Fruit fly (Drosophila melanogaster): ENCODE results near the gene meru.

The meru gene

DNA sequence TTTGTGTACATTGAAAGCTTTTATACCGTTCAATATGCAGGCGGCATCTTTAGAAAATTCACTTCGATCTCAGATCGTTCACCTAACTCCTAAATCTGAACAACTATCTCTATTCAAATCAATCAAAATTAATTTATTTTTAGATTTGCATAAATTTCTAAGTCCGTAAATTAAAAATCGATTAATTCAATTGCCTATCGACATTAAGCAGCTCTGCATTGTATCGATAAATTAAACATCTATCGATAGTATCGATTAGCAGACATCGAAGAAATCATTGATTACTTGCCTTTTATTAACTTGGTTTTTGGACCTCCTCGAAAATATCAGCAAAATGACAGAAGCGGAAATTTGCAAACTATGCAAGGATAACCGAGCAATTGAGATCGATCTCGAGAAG, 27.1 kb downstream of the meru start, which contains the start of gene CkIIalpha-i1 (continued):
- TF ChIP-seq Lhr (GFP tag; optimal IDR thresholded peaks at IDR 0.05) (peak; percentile 57), CG3726 (GFP tag; IDR thresholded peaks at IDR 0.05) (no peak), Med (GFP tag) (peak; percentile 21), ato (GFP tag; IDR thresholded peaks at IDR 0.05; ENCODE audit: partially characterized antibody) (peak; percentile 99), D19A (tag; optimal IDR thresholded peaks at IDR 0.05) (no peak), MTF-1 (GFP tag; optimal IDR thresholded peaks at IDR 0.05; ENCODE audit: borderline replicate concordance) (no peak), bbx (GFP tag; IDR thresholded peaks at IDR 0.05; ENCODE audit: partially characterized antibody) (peak; percentile 98), CG12942 (GFP tag; optimal IDR thresholded peaks at IDR 0.05) (no peak), phol (tag; optimal IDR thresholded peaks at IDR 0.05) (no peak), Opbp (GFP tag; IDR thresholded peaks at IDR 0.05; ENCODE audit: partially characterized antibody) (peak; percentile 96; the same call in 2 of the 3 replicates), pnt (GFP tag; optimal IDR thresholded peaks at IDR 0.05) (no peak), CG1647 (GFP tag; optimal IDR thresholded peaks at IDR 0.05) (no peak), tio (GFP tag; optimal IDR thresholded peaks at IDR 0.05) (no peak), hb (GFP tag; IDR thresholded peaks at IDR 0.05; ENCODE audit: partially characterized antibody) (peak; percentile 97), CG7928 (GFP tag; optimal IDR thresholded peaks at IDR 0.05) (no peak), BEAF-32 (GFP tag; optimal IDR thresholded peaks at IDR 0.05) (peak; percentile 80), CG11695 (GFP tag; IDR thresholded peaks at IDR 0.05) (0 out of 3 replicates have a peak, but pooled peaks have one; percentile 6), pho (GFP tag; optimal IDR thresholded peaks at IDR 0.05) (no peak), zen (tag; optimal IDR thresholded peaks at IDR 0.05) (peak; percentile 8), CG15601 (tag; optimal IDR thresholded peaks at IDR 0.05) (no peak), NfI (GFP tag; optimal IDR thresholded peaks at IDR 0.05) (no peak), CG16813 (GFP tag; IDR thresholded peaks at IDR 0.05; ENCODE audit: partially characterized antibody) (peak; percentile 97), CG12219 (GFP tag; optimal IDR thresholded peaks at IDR 0.05) (no peak), CG12659 (GFP tag; optimal IDR thresholded peaks at IDR 0.05) (peak; percentile 27), gce (GFP tag; IDR thresholded peaks at IDR 0.05) (no peak), MESR4 (GFP tag; optimal IDR thresholded peaks at IDR 0.05) (peak; percentile 6), B-H1 (GFP tag; IDR thresholded peaks at IDR 0.05) (no peak), CG8290 (GFP tag; optimal IDR thresholded peaks at IDR 0.05) (peak; percentile 91), CG8290 (tag; optimal IDR thresholded peaks at IDR 0.05) (peak; percentile 83 to 95), al (GFP tag; IDR thresholded peaks at IDR 0.05) (no peak), Dek (tag; optimal IDR thresholded peaks at IDR 0.05) (no peak), CG14860 (GFP tag; IDR thresholded peaks at IDR 0.05; ENCODE audit: partially characterized antibody) (peak; percentile 99), sd (tag; optimal IDR thresholded peaks at IDR 0.05) (no peak), Scr (GFP tag; IDR thresholded peaks at IDR 0.05; ENCODE audit: partially characterized antibody) (peak; percentile 94), CG8388 (GFP tag; optimal IDR thresholded peaks at IDR 0.05) (no peak), CG33213 (GFP tag; optimal IDR thresholded peaks at IDR 0.05) (peak; percentile 59), her (GFP tag; optimal IDR thresholded peaks at IDR 0.05) (no peak), luna (GFP tag; optimal IDR thresholded peaks at IDR 0.05) (no peak), CoRest (tag; optimal IDR thresholded peaks at IDR 0.05) (peak; percentile 11), Drgx (GFP tag; IDR thresholded peaks at IDR 0.05) (no peak), vnd (GFP tag; IDR thresholded peaks at IDR 0.05; ENCODE audit: partially characterized antibody) (peak; percentile 97), CG11398 (GFP tag; optimal IDR thresholded peaks at IDR 0.05) (no peak), vvl (GFP tag; IDR thresholded peaks at IDR 0.05) (peak; percentile 53), GATAe (GFP tag; conservative IDR thresholded peaks at IDR 0.05) (no peak), CG8281 (tag; optimal IDR thresholded peaks at IDR 0.05) (no peak), CG7963 (GFP tag; IDR thresholded peaks at IDR 0.05; ENCODE audit: partially characterized antibody) (peak; percentile 99), fd3F (GFP tag; optimal IDR thresholded peaks at IDR 0.05) (no peak), E2f2 (GFP tag; IDR thresholded peaks at IDR 0.05) (peak; percentile 54), Bgb (GFP tag; IDR thresholded peaks at IDR 0.05; ENCODE audit: partially characterized antibody) (peak; percentile 96), Dp (GFP tag; optimal IDR thresholded peaks at IDR 0.05) (peak; percentile 49)

All from whole organism, embryonic.